Fruit fly (Drosophila melanogaster) S2 (cell line): ENCODE measurements around the gene CG6569.

ENCODE experiments used
- CG8478 ChIP-seq: fragments of >200 bp; optimal IDR thresholded peaks from 2 replicates; lab custom pipeline; 2018
- CTCF ChIP-seq, 2 experiments: fragments of >200 bp; optimal IDR thresholded peaks; 2 replicates each; lab custom pipeline; 2018

- no peak for TF ChIP-seq CTCF (optimal IDR thresholded peaks at IDR 0.05; lab: Kevin White, UChicago)
- TF ChIP-seq CG8478: no peak
Observed at dm6 chr3R:21889945-21890344, 22.2 kb upstream of the CG6569 start.
